Fruit fly (Drosophila melanogaster) Kc167 (cell line): Measurements from ENCODE around the gene CYLD.

Source experiments
- Myc ChIP-seq: fragments of >200 bp; optimal IDR thresholded peaks from 2 replicates; lab custom pipeline; 2017; ENCODE audit warnings: missing external identifiers
- Sin3A ChIP-seq: fragments of >200 bp; optimal IDR thresholded peaks from 2 replicates; lab custom pipeline; 2018; ENCODE audit warnings: missing external identifiers
- h ChIP-seq: fragments of >200 bp; optimal IDR thresholded peaks from 3 replicates; lab custom pipeline; 2018; ENCODE audit warnings: missing external identifiers
- insv ChIP-seq: fragments of >200 bp; optimal IDR thresholded peaks from 3 replicates; lab custom pipeline; 2018; ENCODE audit warnings: missing external identifiers
- psq ChIP-seq: fragments of >200 bp; optimal IDR thresholded peaks from 2 replicates; lab custom pipeline; 2017; ENCODE audit warnings: missing external identifiers
- ttk ChIP-seq: sonication (Bioruptor generic); optimal IDR thresholded peaks from 2 replicates; lab custom pipeline; 2017; ENCODE audit warnings: missing external identifiers

Gene CYLD

DNA sequence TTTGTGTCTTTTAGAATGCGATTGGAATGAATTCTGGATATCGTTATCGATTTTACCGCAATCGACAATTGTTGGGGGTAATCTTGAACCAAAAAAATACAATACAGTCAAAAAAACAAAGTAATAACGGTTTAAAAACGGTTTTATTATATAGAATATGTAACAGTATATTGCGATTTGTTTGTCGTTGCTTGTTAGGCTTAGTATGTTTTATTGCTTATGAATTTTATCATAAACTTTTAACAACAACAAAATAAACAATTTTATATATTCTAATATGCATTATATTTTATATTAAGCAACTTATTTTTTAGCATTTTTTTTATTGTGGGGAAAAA lies at the start of gene CYLD:
Gene CYLD (minus strand): TSS at position 38 of the 338 bp plus-strand sequence.
- TF ChIP-seq Myc (lab: Kevin White, UChicago) (no peak), psq (no peak), ttk (lab: Kevin White, UChicago) (no peak)

- TF ChIP-seq psq (no peak), ttk (lab: Kevin White, UChicago) (no peak), Myc (lab: Kevin White, UChicago) (no peak), h (no peak), Sin3A (no peak), insv (lab: Kevin White, UChicago) (no peak)
Observed at dm6 chr2L:10344029-10344606, 44.5 kb upstream of the CYLD start, which contains the start of gene Frmd5. TSS of gene Frmd5 (plus strand) at chr2L:10344442.

- TF ChIP-seq insv (lab: Kevin White, UChicago), result no peak
- no peak for TF ChIP-seq psq
- TF ChIP-seq ttk (lab: Kevin White, UChicago), result no peak
- no peak for TF ChIP-seq Sin3A
- TF ChIP-seq Myc (lab: Kevin White, UChicago), result no peak
- no peak for TF ChIP-seq h
Observed at dm6 chr2L:10342471-10342870, 42.8 kb upstream of the CYLD start, which contains the start of gene Sps2. TSS of gene Sps2 (plus strand) at chr2L:10342594.

DNA sequence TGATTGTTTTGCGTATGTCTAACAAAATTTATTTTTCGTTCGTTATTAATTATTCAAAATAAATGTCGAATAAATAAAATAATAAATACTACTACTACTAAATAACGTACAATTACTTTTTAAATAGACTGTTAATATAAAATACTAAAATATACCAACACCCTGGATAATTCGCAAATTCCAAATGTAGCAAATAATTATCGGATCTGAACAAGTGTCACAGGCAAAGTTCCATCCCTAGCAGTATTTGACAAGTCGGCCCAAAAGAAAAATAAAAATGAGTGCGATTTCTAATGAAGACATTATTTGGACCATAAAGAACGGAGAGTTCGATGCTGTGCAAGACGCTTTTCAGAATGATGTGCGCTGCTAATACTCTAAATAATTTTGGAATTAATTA lies 41.8 kb upstream of the CYLD start, which contains the start of gene CG31715:
Gene CG31715 (plus strand): TSS at position 212 of the 400 bp plus-strand sequence.
- TF ChIP-seq Sin3A (no peak), Myc (lab: Kevin White, UChicago) (no peak), insv (lab: Kevin White, UChicago) (no peak), h (no peak), psq (no peak), ttk (lab: Kevin White, UChicago) (no peak)

DNA sequence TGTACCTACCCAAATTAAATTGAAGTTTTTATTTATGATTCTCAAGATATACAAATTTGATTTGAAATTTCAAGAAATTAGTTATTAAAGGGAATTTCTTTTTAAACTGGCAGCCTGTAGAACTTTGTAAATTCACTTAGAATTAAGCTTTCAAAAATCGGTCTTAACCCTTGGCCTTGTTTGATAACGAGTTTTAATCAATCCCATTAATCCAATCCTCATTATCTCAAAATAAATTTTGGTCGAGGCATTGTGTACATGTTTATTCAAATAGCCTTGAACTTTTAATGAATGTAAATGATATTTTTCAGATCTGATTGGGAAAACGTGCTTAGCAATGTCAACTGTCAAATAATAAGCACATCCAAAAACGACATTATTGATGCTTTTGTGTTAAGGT lies 40.2 kb upstream of the CYLD start:
- TF ChIP-seq Sin3A, result no peak
- no peak for TF ChIP-seq Myc (lab: Kevin White, UChicago)
- TF ChIP-seq psq, result no peak
- no peak for TF ChIP-seq insv (lab: Kevin White, UChicago)
- no peak for TF ChIP-seq h
- no peak for TF ChIP-seq ttk (lab: Kevin White, UChicago)

DNA sequence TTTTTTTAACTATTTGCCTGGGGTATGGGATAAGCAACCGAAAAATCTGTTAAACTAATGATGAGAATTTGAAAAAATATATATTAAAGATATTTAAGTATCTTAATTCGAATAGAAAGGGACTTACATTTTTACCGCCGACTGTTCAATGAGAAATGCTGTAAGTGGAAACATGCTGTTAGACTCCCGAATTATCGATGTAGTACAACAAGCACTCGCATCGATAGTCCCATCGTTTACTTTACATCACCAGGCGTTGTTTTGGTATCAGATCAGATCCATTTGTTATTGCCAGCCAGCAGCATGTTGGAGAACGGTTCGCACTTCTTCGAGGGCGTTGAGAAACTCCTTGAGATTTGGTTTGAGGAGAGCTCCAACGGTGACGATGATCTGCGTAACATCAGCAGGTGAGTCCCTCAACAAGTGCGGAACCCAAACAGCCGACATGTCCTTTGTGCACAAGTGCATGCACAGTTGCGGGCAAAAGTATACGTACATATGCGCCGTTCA lies 39.6 kb upstream of the CYLD start, which contains the start of gene SamDC:
Gene SamDC (plus strand): TSS at position 246 of the 510 bp plus-strand sequence.
- TF ChIP-seq ttk (lab: Kevin White, UChicago) (no peak), Myc (lab: Kevin White, UChicago) (no peak), psq (no peak), h (no peak), insv (lab: Kevin White, UChicago) (no peak), Sin3A (no peak)

DNA sequence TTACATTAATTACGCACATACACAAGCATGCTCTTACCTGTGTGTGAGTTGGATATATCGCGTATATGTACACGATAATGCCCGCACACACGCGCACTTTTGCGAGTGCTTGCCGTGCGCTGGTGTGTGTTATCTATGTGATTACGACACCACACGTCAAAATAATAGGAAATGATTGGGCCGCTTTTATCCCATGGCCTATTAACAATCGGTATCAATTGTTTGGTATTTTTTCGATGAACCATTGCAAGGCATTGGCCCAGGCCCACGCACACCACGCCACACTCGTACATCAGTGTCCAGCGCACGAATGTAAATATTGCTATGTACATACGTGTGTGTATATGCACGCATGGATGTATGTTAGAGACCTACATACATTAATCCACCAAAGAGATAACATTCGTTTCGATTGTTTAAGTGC lies 35.2 kb upstream of the CYLD start:
- TF ChIP-seq Sin3A, result no peak
- no peak for TF ChIP-seq Myc (lab: Kevin White, UChicago)
- TF ChIP-seq psq, result no peak
- TF ChIP-seq ttk (lab: Kevin White, UChicago), result no peak
- TF ChIP-seq insv (lab: Kevin White, UChicago), result no peak
- no peak for TF ChIP-seq h

dm6 chr2L:10334213-10334612 lies 34.6 kb upstream of the CYLD start:
- no peak for TF ChIP-seq Myc (lab: Kevin White, UChicago)
- no peak for TF ChIP-seq psq
- TF ChIP-seq ttk (lab: Kevin White, UChicago), result no peak
- no peak for TF ChIP-seq Sin3A
- no peak for TF ChIP-seq h
- no peak for TF ChIP-seq insv (lab: Kevin White, UChicago)

DNA sequence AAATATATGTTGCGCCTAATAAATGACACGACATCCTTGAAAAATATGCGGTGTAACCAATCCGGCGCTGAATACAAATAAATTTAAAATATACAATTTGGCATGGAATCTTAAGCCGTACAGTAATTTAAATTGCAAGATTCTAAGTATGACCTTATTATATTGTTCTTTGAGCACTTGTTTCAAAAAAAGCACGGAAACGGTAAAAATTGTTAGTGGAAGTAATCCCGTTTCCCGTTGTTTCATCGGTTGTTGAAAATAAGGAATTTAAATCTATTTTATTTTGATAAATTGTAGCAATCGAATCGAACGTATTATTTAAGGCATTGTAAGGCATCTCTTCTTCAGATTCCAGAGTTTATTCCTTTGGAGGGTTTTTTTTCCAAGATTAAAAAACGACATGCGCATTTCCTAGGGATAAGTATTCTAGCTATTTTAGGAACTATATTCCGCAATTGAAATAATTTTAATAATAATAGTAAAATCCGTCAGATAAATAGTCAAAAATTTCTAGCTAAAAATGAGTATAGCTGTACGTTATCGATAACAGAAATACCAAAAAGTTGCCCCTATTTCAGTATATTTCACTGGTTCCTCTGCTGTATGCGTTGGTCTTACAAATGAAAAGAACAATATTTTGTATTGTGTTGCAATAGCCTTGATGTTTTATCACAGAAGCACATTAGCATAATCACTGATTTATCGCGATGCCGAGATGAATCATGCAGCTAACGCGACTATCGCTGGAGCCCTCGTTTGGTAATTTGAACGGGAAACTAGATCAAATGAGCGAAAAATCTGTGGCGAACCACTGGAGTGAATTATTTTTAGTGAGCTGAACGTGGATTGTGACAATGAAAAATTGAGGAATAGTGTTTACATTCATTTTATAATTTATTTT lies 33.7 kb upstream of the CYLD start, which contains the start of gene GATAd:
Gene GATAd (plus strand): TSS at position 644 of the 901 bp plus-strand sequence.
- TF ChIP-seq insv (lab: Kevin White, UChicago) (no peak), Sin3A (no peak), Myc (lab: Kevin White, UChicago) (no peak), ttk (lab: Kevin White, UChicago) (no peak)

DNA sequence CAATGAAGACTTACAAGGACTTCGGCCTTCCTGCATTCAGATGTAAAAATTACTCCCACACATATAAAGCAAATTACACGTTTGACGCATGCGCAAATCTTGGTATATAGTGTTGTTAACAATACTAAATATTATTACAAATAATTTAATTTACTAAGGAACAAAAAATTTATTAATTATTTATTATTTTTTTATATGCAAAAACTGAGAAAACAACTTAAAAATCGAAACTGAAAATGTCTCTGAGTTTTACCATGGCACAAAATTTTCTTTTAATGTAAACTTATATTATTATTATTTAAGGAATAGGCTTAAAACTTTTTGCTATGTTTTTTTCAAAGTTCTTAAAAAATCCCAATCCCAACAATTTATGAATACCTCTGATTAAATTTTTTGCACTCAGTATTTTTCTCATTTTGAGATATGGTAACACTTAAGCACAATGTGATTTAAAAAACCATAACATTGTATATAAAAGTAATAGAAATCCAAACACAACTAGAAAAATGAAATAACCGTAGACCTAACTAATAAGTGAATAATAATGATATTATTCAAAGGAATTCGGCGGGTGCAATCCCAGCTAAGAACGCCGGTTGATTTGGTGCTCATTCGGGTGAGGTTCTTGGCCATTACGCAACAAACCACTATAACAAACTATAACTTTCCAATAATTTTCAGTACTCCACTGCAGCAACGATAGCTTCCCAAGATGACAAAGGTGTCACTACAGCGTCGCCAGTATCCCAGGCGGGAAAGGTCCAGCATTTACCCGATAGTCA lies 31.6 kb upstream of the CYLD start, which contains the start of the genes Schip1 and Cox10:
Gene Schip1 (minus strand): TSS at position 51 of the 782 bp plus-strand sequence.
Gene Cox10 (plus strand): TSS at position 406 of the 782 bp plus-strand sequence.
- TF ChIP-seq Sin3A (no peak), insv (lab: Kevin White, UChicago) (no peak), Myc (lab: Kevin White, UChicago) (no peak), psq (no peak), h (no peak), ttk (lab: Kevin White, UChicago) (no peak)

- TF ChIP-seq Sin3A, result no peak
- no peak for TF ChIP-seq psq
- TF ChIP-seq Myc (lab: Kevin White, UChicago), result no peak
- TF ChIP-seq ttk (lab: Kevin White, UChicago), result no peak
- TF ChIP-seq insv (lab: Kevin White, UChicago), result no peak
- no peak for TF ChIP-seq h
Observed at dm6 chr2L:10327790-10328189, 28.1 kb upstream of the CYLD start, which contains the start of gene RnrL. TSS of gene RnrL (minus strand) at chr2L:10327943.
